Fruit fly (Drosophila melanogaster): ENCODE measurements around the gene Dysb.
A peak's percentile ranks its signal among the peaks of the same experiment; 100 is the strongest.

The Dysb gene

dm6 chr3L:18870027-18870426 is 2.5 kb downstream of the Dysb start, which contains the start of gene Blos3 (continued):
- no peak for TF ChIP-seq tap (tag; optimal IDR thresholded peaks at IDR 0.05)
- no peak for TF ChIP-seq Elba2 (GFP tag; optimal IDR thresholded peaks at IDR 0.05)
- no peak for TF ChIP-seq gfzf (GFP tag; optimal IDR thresholded peaks at IDR 0.05)
- TF ChIP-seq dpn (GFP tag; optimal IDR thresholded peaks at IDR 0.05): peak; percentile 43 to 56
- TF ChIP-seq bbx (GFP tag; IDR thresholded peaks at IDR 0.05; ENCODE audit: partially characterized antibody): no peak
- no peak for TF ChIP-seq sr (GFP tag; IDR thresholded peaks at IDR 0.05)
- peak; percentile 19 for TF ChIP-seq tio (GFP tag; optimal IDR thresholded peaks at IDR 0.05)
- TF ChIP-seq unc-4 (GFP tag; IDR thresholded peaks at IDR 0.05; ENCODE audit: partially characterized antibody): no peak
- TF ChIP-seq CG8388 (GFP tag; optimal IDR thresholded peaks at IDR 0.05): no peak
- TF ChIP-seq CG3163 (GFP tag; optimal IDR thresholded peaks at IDR 0.05): peak; percentile 12
- TF ChIP-seq vnd (GFP tag; IDR thresholded peaks at IDR 0.05; ENCODE audit: partially characterized antibody): no peak
- no peak for TF ChIP-seq Neu2 (GFP tag; optimal IDR thresholded peaks at IDR 0.05; ENCODE audit: borderline replicate concordance)
- no peak for TF ChIP-seq CG34224 (GFP tag; IDR thresholded peaks at IDR 0.05; ENCODE audit: partially characterized antibody)
- TF ChIP-seq C15 (GFP tag; IDR thresholded peaks at IDR 0.05): no peak
- TF ChIP-seq wor (GFP tag; IDR thresholded peaks at IDR 0.05): no peak
- TF ChIP-seq CG3847 (GFP tag; IDR thresholded peaks at IDR 0.05): 0 out of 2 replicates have a peak, but pooled peaks have one; percentile 6
- TF ChIP-seq CG17912 (GFP tag; optimal IDR thresholded peaks at IDR 0.05): peak; percentile 51
- no peak for TF ChIP-seq CG15479 (GFP tag; optimal IDR thresholded peaks at IDR 0.05)
- no peak for TF ChIP-seq Sox102F (GFP tag; optimal IDR thresholded peaks at IDR 0.05)
- no peak for TF ChIP-seq CG5953 (GFP tag; IDR thresholded peaks at IDR 0.05)
- TF ChIP-seq CG2875 (GFP tag; optimal IDR thresholded peaks at IDR 0.05): no peak
- no peak for TF ChIP-seq fd3F (GFP tag; optimal IDR thresholded peaks at IDR 0.05)
- TF ChIP-seq CG10543 (GFP tag; optimal IDR thresholded peaks at IDR 0.05): no peak
- TF ChIP-seq CG12236 (GFP tag; optimal IDR thresholded peaks at IDR 0.05): no peak
- TF ChIP-seq gcm2 (GFP tag; optimal IDR thresholded peaks at IDR 0.05): no peak
- TF ChIP-seq tna (GFP tag; IDR thresholded peaks at IDR 0.05; ENCODE audit: partially characterized antibody): no peak
- peak; percentile 57 for TF ChIP-seq CG33213 (GFP tag; optimal IDR thresholded peaks at IDR 0.05)
- TF ChIP-seq sqz (GFP tag; optimal IDR thresholded peaks at IDR 0.05): no peak
- TF ChIP-seq az2 (GFP tag; optimal IDR thresholded peaks at IDR 0.05): peak; percentile 62
- no peak for TF ChIP-seq CG2889 (GFP tag; IDR thresholded peaks at IDR 0.05)
- TF ChIP-seq CG8089 (GFP tag; optimal IDR thresholded peaks at IDR 0.05): peak; percentile 30
- no peak for TF ChIP-seq peb (GFP tag; IDR thresholded peaks at IDR 0.05)
- TF ChIP-seq slou (GFP tag; optimal IDR thresholded peaks at IDR 0.05): no peak
- TF ChIP-seq YL-1 (GFP tag; optimal IDR thresholded peaks at IDR 0.05): no peak
- peak; percentile 52 for TF ChIP-seq CG4854 (GFP tag; optimal IDR thresholded peaks at IDR 0.05)
- TF ChIP-seq Drgx (GFP tag; IDR thresholded peaks at IDR 0.05): peak; percentile 27; the same call in 1 of the 2 replicates
- peak; percentile 54 for TF ChIP-seq CoRest (tag; optimal IDR thresholded peaks at IDR 0.05)
- TF ChIP-seq CG32532 (GFP tag; IDR thresholded peaks at IDR 0.05): 0 out of 2 replicates have a peak, but pooled peaks have one; percentile 16
- TF ChIP-seq dysf (GFP tag; IDR thresholded peaks at IDR 0.05): no peak
- TF ChIP-seq E2f2 (GFP tag; IDR thresholded peaks at IDR 0.05): no peak
- TF ChIP-seq Asciz (GFP tag; optimal IDR thresholded peaks at IDR 0.05): peak; percentile 15
- no peak for TF ChIP-seq tll (GFP tag; optimal IDR thresholded peaks at IDR 0.05)
- no peak for TF ChIP-seq fd64A (GFP tag; optimal IDR thresholded peaks at IDR 0.05)
- TF ChIP-seq CG3995 (GFP tag; optimal IDR thresholded peaks at IDR 0.05): peak; percentile 1
- TF ChIP-seq p53 (GFP tag; optimal IDR thresholded peaks at IDR 0.05): peak; percentile 4
- TF ChIP-seq NK7.1 (GFP tag; optimal IDR thresholded peaks at IDR 0.05): no peak
- TF ChIP-seq Sox100B (GFP tag; optimal IDR thresholded peaks at IDR 0.05): no peak
- no peak; the same call in 2 of the 3 replicates for TF ChIP-seq Optix (GFP tag; IDR thresholded peaks at IDR 0.05)
- TF ChIP-seq en (GFP tag; optimal IDR thresholded peaks at IDR 0.05): no peak
- TF ChIP-seq CG10431 (GFP tag; optimal IDR thresholded peaks at IDR 0.05): no peak
- TF ChIP-seq shn (GFP tag; optimal IDR thresholded peaks at IDR 0.05): peak; percentile 49
